Worm (Caenorhabditis elegans) whole organism, young adult: ENCODE results near the gene R12C12.6.

ENCODE experiments used
- ZK185.1 ChIP-seq: sonication (generic microtip); optimal IDR thresholded peaks from 2 replicates; lab custom pipeline; 2016; ENCODE audit warnings: mild to moderate bottlenecking, missing genetic modification characterization, missing compliant biosample characterization; ENCODE audit not compliant: poor library complexity, severe bottlenecking
- akir-1 ChIP-seq: fragments of 200-800 bp; sonication (Bioruptor generic); optimal IDR thresholded peaks from 2 replicates; lab custom pipeline; 2018; ENCODE audit warnings: mild to moderate bottlenecking, missing genetic modification characterization, moderate library complexity, missing compliant biosample characterization
- cebp-2 ChIP-seq: fragments of 200-800 bp; sonication (Bioruptor generic); IDR thresholded peaks from 2 replicates; pipeline ENCODE4 v1.3.6; 2022; ENCODE audit warnings: missing genetic modification characterization, missing compliant biosample characterization
- ceh-40 ChIP-seq: fragments of 200-800 bp; sonication (Bioruptor generic); IDR thresholded peaks from 2 replicates; pipeline ENCODE4 v1.3.6; 2022; ENCODE audit warnings: missing genetic modification characterization, missing compliant biosample characterization
- fkh-3 ChIP-seq: sonication (generic microtip); optimal IDR thresholded peaks from 2 replicates; lab custom pipeline; 2016; ENCODE audit warnings: mild to moderate bottlenecking, missing genetic modification characterization, missing compliant biosample characterization
- gei-17 ChIP-seq: fragments of 200-800 bp; sonication (Bioruptor generic); optimal IDR thresholded peaks from 2 replicates; lab custom pipeline; 2018; ENCODE audit warnings: mild to moderate bottlenecking, missing genetic modification characterization, missing compliant biosample characterization
- let-526 ChIP-seq: fragments of 200-800 bp; sonication (Bioruptor generic); IDR thresholded peaks from 2 replicates; pipeline ENCODE4 v1.3.6; 2022; ENCODE audit warnings: missing genetic modification reagents, missing genetic modification characterization, missing compliant biosample characterization
- lsl-1 ChIP-seq: fragments of 200-800 bp; sonication (Bioruptor generic); optimal IDR thresholded peaks from 2 replicates; lab custom pipeline; 2018; ENCODE audit warnings: mild to moderate bottlenecking, missing genetic modification characterization, moderate library complexity, missing compliant biosample characterization
- nfya-1 ChIP-seq: sonication (generic microtip); optimal IDR thresholded peaks from 2 replicates; lab custom pipeline; 2017; ENCODE audit warnings: antibody characterized with exemption, missing compliant biosample characterization, missing genetic modification characterization, borderline replicate concordance; ENCODE audit not compliant: insufficient read depth
- tlf-1 ChIP-seq: fragments of 200-800 bp; sonication (Bioruptor generic); optimal IDR thresholded peaks from 2 replicates; lab custom pipeline; 2018; ENCODE audit warnings: mild to moderate bottlenecking, missing genetic modification characterization, missing compliant biosample characterization
- unc-130 ChIP-seq: sonication (generic microtip); optimal IDR thresholded peaks from 2 replicates; lab custom pipeline; 2016; ENCODE audit warnings: missing genetic modification reagents, missing genetic modification characterization, missing compliant biosample characterization
- unc-62 ChIP-seq: fragments of 150-350 bp; optimal IDR thresholded peaks from 2 replicates; lab custom pipeline; 2014; ENCODE audit warnings: missing biosample characterization, missing genetic modification reagents, missing genetic modification characterization

ce11 chrII:6020353-6020752 is 27.3 kb downstream of the R12C12.6 start, which contains the start of gene ZK84.1:
- no peak for TF ChIP-seq gei-17 (GFP tag; lab: Kevin White, UChicago)
- no peak for TF ChIP-seq unc-62 (GFP tag; lab: Kevin White, UChicago)
- TF ChIP-seq nfya-1 = no peak
- no peak for TF ChIP-seq let-526 (GFP tag; lab: Robert Waterston, UW)
- TF ChIP-seq akir-1 (GFP tag; lab: Kevin White, UChicago) = no peak
- no peak for TF ChIP-seq cebp-2 (GFP tag; lab: Robert Waterston, UW)
- no peak for TF ChIP-seq fkh-3 (tag; lab: Kevin White, UChicago)
- TF ChIP-seq unc-130 (GFP tag; lab: Kevin White, UChicago) = no peak
- TF ChIP-seq tlf-1 (GFP tag; lab: Kevin White, UChicago) = no peak
- TF ChIP-seq lsl-1 = no peak
- no peak for TF ChIP-seq ZK185.1 (tag; lab: Kevin White, UChicago)
- no peak for TF ChIP-seq ceh-40 (GFP tag; lab: Robert Waterston, UW)
